Fruit fly (Drosophila melanogaster): ENCODE measurements around the gene pelo.

- TF ChIP-seq rn (GFP tag; IDR thresholded peaks at IDR 0.05) (no peak), CG8301 (tag; optimal IDR thresholded peaks at IDR 0.05) (no peak), gl (tag; optimal IDR thresholded peaks at IDR 0.05) (no peak), CG8159 (tag; optimal IDR thresholded peaks at IDR 0.05) (no peak), CG13204 (GFP tag; optimal IDR thresholded peaks at IDR 0.05) (no peak), CG14655 (GFP tag; optimal IDR thresholded peaks at IDR 0.05) (no peak), CG12605 (GFP tag; IDR thresholded peaks at IDR 0.05) (no peak), CG17806 (tag; optimal IDR thresholded peaks at IDR 0.05) (no peak), CG34367 (tag; optimal IDR thresholded peaks at IDR 0.05) (no peak), Pif1B (GFP tag; optimal IDR thresholded peaks at IDR 0.05) (no peak)
Observed at dm6 chr2L:9704343-9704742, 3.7 kb downstream of the pelo start.
